Fruit fly (Drosophila melanogaster): ENCODE measurements around the gene Drsl6.

Drsl6 gene

dm6 chr3L:3305430-3305829 lies 30.8 kb downstream of the Drsl6 start (continued):
- TF ChIP-seq fru (optimal IDR thresholded peaks at IDR 0.05) (no peak), CG12659 (GFP tag; optimal IDR thresholded peaks at IDR 0.05) (peak; percentile 31), HmgZ (tag; optimal IDR thresholded peaks at IDR 0.05) (peak; percentile 28), abd-A (tag; optimal IDR thresholded peaks at IDR 0.05) (no peak), CG10209 (GFP tag; optimal IDR thresholded peaks at IDR 0.05) (peak; percentile 74), croc (GFP tag; conservative IDR thresholded peaks at IDR 0.05) (no peak), dmrt99B (tag; optimal IDR thresholded peaks at IDR 0.05) (no peak), Atf3 (GFP tag; optimal IDR thresholded peaks at IDR 0.05) (no peak), tin (GFP tag; optimal IDR thresholded peaks at IDR 0.05) (no peak), CG3407 (GFP tag; optimal IDR thresholded peaks at IDR 0.05) (peak; percentile 64), CG16815 (GFP tag; optimal IDR thresholded peaks at IDR 0.05) (no peak), Meics (GFP tag; optimal IDR thresholded peaks at IDR 0.05) (peak; percentile 17), CG16813 (GFP tag; IDR thresholded peaks at IDR 0.05; ENCODE audit: partially characterized antibody) (no peak), CG14710 (tag; optimal IDR thresholded peaks at IDR 0.05) (peak; percentile 30), grau (tag; optimal IDR thresholded peaks at IDR 0.05) (peak; percentile 25), zf30C (GFP tag; optimal IDR thresholded peaks at IDR 0.05) (no peak), CG11695 (GFP tag; IDR thresholded peaks at IDR 0.05) (0 out of 3 replicates have a peak, but pooled peaks have one; percentile 11), dm (GFP tag; optimal IDR thresholded peaks at IDR 0.05) (no peak), sd (tag; optimal IDR thresholded peaks at IDR 0.05) (no peak), CG3726 (GFP tag; IDR thresholded peaks at IDR 0.05) (no peak), tx (GFP tag; optimal IDR thresholded peaks at IDR 0.05) (peak; percentile 7), btn (GFP tag; optimal IDR thresholded peaks at IDR 0.05) (peak; percentile 21), chif (GFP tag; optimal IDR thresholded peaks at IDR 0.05) (peak in 1 of 2 experiments; percentile 27), CG17361 (GFP tag; IDR thresholded peaks at IDR 0.05) (no peak), hkb (optimal IDR thresholded peaks at IDR 0.05) (no peak), hkb (GFP tag; IDR thresholded peaks at IDR 0.05) (no peak), CG31224 (GFP tag; IDR thresholded peaks at IDR 0.05) (no peak), CG11504 (tag; optimal IDR thresholded peaks at IDR 0.05) (no peak), Jarid2 (GFP tag; optimal IDR thresholded peaks at IDR 0.05) (peak; percentile 25), Gsc (GFP tag; IDR thresholded peaks at IDR 0.05) (no peak), gcm (GFP tag; optimal IDR thresholded peaks at IDR 0.05) (no peak), CG9437 (GFP tag; optimal IDR thresholded peaks at IDR 0.05) (no peak), Atf6 (GFP tag; IDR thresholded peaks at IDR 0.05) (peak; percentile 24; the same call in 1 of the 2 replicates), ERR (GFP tag; optimal IDR thresholded peaks at IDR 0.05) (peak; percentile 6), Max (GFP tag; optimal IDR thresholded peaks at IDR 0.05) (peak; percentile 33), CG14014 (GFP tag; IDR thresholded peaks at IDR 0.05) (no peak), Opbp (GFP tag; IDR thresholded peaks at IDR 0.05; ENCODE audit: partially characterized antibody) (no peak), NC2α (GFP tag; optimal IDR thresholded peaks at IDR 0.05) (no peak), prd (optimal IDR thresholded peaks at IDR 0.05) (no peak), prd (GFP tag; IDR thresholded peaks at IDR 0.05) (no peak), CG11398 (GFP tag; optimal IDR thresholded peaks at IDR 0.05) (peak; percentile 35), org-1 (GFP tag; optimal IDR thresholded peaks at IDR 0.05) (peak; percentile 61), CG32772 (GFP tag; IDR thresholded peaks at IDR 0.05) (no peak), sim (GFP tag; IDR thresholded peaks at IDR 0.05) (no peak), Hsf (GFP tag; optimal IDR thresholded peaks at IDR 0.05) (peak; percentile 15), nom (GFP tag; optimal IDR thresholded peaks at IDR 0.05) (no peak), CG10654 (GFP tag; optimal IDR thresholded peaks at IDR 0.05) (no peak), D (optimal IDR thresholded peaks at IDR 0.05) (no peak), D (GFP tag; optimal IDR thresholded peaks at IDR 0.05) (peak; percentile 15), CoRest (tag; optimal IDR thresholded peaks at IDR 0.05) (peak; percentile 19), CG32532 (GFP tag; IDR thresholded peaks at IDR 0.05) (no peak), Bdp1 (GFP tag; optimal IDR thresholded peaks at IDR 0.05) (peak; percentile 23), CG7556 (GFP tag; optimal IDR thresholded peaks at IDR 0.05) (no peak)

Measured in whole organism, embryonic.